Worm (Caenorhabditis elegans): ENCODE results near the gene nspb-12.

nspb-12 gene

DNA sequence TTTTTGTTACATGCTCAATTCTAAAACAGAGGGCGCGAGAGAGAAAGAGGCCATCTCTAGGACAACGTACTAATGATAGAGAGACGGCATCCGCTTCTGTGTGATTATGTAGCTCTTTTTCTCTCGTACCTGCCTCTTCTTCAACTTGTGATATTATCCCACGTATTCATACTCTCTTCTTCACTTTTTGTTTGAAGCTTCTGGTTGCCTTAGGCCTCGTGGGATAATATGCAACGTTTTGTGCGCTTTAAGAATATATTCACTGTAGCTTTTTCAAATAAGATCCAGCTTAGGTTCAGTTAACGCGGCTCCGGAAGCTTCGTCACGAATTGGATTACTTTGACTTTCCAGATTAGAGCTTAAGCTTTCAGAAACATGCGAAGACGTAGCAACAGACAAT, 14.2 kb upstream of the nspb-12 start, which contains the start of the genes F56D2.8 and uev-2:
Gene F56D2.8 (minus strand): TSS at position 101 of the 400 bp plus-strand sequence.
Gene uev-2 (plus strand): TSS at position 360 of the 400 bp plus-strand sequence.
- TF ChIP-seq unc-62 (GFP tag; optimal IDR thresholded peaks at IDR 0.05), result no peak

DNA sequence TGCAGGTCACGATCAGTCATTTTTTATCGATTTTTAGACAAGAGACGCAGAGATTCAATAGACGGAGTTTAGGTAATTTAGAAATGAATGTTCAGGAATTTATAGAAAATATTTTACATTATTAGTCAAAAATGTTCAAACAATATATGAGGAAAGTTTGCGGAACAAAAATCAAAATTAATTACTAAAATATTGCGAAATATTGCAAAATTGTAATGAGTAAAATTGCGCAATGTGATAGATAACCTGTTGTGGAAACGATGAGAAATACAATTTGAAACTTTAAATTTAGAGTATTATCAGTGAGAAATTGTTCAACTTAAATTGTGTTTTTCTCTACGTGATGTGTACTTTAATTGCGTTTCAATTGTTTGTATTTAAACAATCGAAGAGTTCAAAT, 12.5 kb upstream of the nspb-12 start, which contains the start of gene F56D2.5:
Gene F56D2.5 (minus strand): TSS at position 371 of the 400 bp plus-strand sequence.
- no peak for TF ChIP-seq unc-62 (GFP tag; optimal IDR thresholded peaks at IDR 0.05)

ce11 chrIII:5573694-5574093, 5.1 kb upstream of the nspb-12 start, which contains the start of gene molo-1:
Gene molo-1, plus strand, starts transcription at chrIII:5573994.
- no peak for TF ChIP-seq unc-62 (GFP tag; optimal IDR thresholded peaks at IDR 0.05)

DNA sequence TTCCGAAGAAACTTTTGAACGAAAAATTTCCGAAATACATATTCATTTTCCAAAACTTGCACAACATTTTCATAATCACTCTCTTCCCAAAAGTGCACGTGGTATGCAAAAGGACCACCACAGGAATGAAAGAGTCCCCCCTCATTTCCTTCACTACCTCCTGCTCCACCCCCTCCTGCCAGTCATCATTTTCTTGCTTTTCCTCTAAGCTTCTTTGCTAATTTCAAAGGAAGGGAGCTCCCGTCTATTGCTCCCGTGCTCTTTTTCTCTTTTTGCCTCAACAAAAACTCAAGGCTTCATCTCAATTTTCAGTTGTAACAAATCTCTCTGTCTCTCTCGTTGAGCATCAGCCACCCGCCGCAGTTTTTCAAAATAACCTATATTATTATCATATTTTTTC, 4.2 kb upstream of the nspb-12 start:
- no peak for TF ChIP-seq unc-62 (GFP tag; optimal IDR thresholded peaks at IDR 0.05)

- TF ChIP-seq unc-62 (GFP tag; optimal IDR thresholded peaks at IDR 0.05), result no peak
Measured at ce11 chrIII:5570814-5571443, 2.4 kb upstream of the nspb-12 start.

DNA sequence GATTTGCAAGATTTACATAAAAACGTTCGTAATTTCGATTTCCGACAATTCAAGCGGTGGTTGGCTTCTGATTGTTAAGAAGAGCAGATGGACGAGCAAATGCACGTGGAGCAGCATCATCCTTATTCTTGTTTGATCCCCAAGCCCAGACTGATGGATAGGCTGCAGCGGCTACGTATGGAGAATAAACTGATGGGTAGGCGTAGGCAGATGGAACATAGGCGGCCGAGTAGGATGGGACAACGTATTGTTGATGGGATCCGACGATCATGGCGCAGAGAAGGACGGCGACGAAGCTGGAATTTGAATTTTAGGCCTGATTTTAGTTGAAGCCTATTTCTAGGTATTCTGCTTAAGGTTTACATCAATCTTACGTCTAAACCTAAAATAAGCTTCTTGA, 314 bp downstream of the nspb-12 start:
- no peak for TF ChIP-seq unc-62 (GFP tag; optimal IDR thresholded peaks at IDR 0.05)

DNA sequence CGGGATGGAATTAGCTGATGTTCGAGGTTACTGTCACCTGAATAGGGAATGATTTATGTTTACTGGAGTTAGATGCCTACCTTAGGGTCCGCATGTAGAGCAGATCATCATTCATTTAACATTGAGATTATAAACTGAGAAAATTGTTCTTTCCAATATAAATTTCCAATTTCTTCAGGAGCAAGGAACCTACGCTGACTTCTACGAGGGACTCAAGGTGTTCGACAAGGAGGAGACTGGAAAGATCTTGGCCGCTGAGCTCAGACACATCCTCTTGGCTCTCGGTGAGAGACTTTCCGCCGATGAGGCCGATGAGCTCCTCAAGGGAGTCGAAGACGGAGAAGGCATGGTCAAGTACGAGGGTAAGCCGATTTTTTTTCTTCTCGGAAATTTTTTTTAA, 2.1 kb downstream of the nspb-12 start:
- TF ChIP-seq unc-62 (GFP tag; optimal IDR thresholded peaks at IDR 0.05), result no peak

DNA sequence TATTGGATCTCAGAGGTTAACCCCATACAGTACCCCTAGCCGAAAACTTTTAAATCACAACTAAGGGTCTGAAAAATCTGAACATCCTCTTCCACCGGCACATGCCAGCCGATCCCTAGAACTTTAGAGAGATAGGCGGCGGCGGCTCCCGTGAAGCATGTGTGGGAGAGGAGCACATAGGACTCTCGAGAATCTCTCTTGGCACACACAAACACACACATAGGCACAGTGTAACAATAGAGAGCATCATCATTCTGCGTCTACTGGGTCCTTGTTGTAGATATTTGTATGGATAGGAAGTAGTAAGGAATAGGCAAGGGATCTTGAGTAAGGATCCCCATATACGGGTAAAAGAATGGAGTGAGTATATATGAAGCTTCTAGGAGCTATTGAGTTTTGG, 2.9 kb downstream of the nspb-12 start:
- no peak for TF ChIP-seq unc-62 (GFP tag; optimal IDR thresholded peaks at IDR 0.05)

DNA sequence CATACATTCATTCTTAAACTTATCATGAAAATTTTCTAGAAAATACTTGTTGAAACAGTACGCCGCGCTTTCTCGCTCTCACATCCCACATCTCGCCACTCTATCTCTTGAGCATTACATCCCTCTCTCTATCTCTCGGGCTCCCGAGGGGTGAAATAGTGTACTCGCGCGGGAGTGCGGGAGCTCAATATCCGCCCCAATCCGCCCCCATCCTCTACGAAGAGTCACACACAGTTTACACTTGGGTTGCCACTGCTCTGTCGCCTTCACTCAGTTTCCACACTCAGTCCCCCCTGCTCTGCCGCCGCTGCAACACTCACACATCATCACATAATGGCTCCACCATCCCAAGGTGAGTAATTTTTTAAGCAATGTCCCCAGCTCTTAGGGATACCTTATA, 3.8 kb downstream of the nspb-12 start, which contains the start of gene mlc-3:
Gene mlc-3 (plus strand): TSS at position 227 of the 400 bp plus-strand sequence.
- no peak for TF ChIP-seq unc-62 (GFP tag; optimal IDR thresholded peaks at IDR 0.05)

DNA sequence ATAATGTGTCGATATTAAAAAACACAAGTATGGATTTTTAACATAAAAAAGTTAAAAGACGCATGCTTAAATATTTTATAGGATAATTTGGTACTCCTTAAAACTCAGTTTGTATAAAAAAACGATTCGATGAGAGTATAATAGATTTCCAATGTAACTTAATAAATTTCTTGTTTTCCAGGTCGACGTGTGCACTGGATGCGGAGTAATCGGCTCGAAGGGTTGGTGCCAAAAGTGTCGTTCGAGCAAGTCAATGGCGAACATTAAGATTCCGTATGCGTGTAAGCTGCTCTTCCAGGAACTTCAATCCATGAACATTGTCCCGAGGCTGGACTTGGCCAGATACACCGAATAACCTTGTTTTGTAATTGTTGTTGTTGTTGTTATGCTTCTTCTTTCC, 4.3 kb downstream of the nspb-12 start:
- TF ChIP-seq unc-62 (GFP tag; optimal IDR thresholded peaks at IDR 0.05), result no peak

DNA sequence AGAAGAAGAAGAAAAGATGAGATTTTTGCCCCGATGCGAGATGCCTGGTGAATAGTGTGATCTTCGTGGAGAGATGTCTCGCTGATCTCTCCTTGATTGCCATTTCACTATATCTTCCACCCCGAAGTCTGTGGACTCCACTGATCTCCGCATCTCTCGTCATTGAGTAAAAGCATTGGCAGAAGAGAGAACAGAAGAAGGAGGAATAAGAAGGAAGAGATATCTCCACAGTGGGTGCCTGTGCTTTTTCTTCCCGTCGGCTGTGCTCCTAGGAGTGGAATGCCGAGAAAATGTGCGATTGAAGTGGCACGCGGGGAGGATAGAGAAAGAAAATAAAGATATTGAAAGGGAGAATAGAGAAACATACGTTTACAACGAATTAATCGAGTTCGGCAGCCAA, 4.9 kb downstream of the nspb-12 start:
- no peak for TF ChIP-seq unc-62 (GFP tag; optimal IDR thresholded peaks at IDR 0.05)

DNA sequence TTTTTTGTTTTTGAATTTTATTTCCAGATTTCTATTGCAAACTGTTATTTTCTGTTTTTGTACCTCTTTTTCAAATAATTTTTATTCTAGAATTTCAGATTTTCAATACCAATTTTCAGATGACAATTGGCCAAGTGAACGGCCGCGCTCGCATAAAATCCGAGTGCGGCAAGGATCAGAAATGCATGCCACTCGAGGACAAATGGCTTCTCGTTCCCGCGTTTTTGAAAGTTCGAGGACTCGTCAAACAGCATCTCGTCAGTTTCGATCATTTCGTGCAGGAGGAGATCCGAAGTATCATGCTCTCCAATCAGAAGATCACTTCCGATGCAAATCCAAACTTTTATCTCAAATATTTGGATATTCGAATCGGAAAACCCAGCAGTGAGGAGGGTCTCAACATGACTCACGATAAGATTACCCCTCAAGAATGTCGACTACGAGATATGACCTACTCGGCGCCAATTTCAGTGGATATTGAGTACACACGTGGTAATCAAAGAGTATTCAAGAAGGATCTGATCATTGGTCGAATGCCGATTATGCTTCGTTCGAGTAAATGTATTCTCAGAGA, 11.2 kb downstream of the nspb-12 start, which contains the start of gene rpc-2:
Gene rpc-2 (plus strand): TSS at position 120 of the 574 bp plus-strand sequence.
- no peak for TF ChIP-seq unc-62 (GFP tag; optimal IDR thresholded peaks at IDR 0.05)

DNA sequence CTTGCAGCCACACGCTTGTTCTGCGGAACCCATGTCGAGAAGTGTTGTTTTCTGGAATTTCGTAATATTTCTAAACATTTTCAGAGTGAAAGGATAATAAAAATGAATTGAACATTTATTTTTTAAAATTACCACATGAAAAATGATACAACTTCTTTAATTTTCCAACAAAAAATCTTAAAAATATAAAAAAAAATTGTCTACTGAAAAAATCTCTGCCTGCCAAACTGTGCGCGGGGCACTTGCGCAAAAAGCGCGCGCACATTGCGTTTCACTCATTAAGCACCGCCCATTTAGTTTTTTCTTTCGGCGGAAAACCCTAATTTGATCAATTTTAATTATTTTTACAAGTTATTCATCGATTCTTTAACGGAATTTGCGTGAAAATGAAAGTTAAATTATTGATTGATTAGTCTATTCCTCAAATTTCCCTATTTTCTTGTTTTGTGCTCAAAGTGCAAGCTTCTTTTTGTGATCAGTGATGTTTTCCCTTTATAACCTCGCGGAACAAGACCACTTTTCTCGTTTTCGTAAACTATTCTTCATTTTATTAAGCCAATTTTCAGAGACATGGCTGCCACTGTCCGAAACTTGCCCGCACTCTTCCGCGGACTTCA, 13.6 kb downstream of the nspb-12 start, which contains the start of the genes nmad-1 and hach-1:
Gene nmad-1 (minus strand): TSS at position 51 of the 617 bp plus-strand sequence.
Gene hach-1 (plus strand): TSS at position 567 of the 617 bp plus-strand sequence.
- no peak for TF ChIP-seq unc-62 (GFP tag; optimal IDR thresholded peaks at IDR 0.05)

ce11 chrIII:5553098-5553497, 15.5 kb downstream of the nspb-12 start:
- TF ChIP-seq unc-62 (GFP tag; optimal IDR thresholded peaks at IDR 0.05), result no peak

ce11 chrIII:5552072-5552667, 16.4 kb downstream of the nspb-12 start, which contains the start of gene F09F7.6:
Gene F09F7.6, minus strand, starts transcription at chrIII:5552135.
- no peak for TF ChIP-seq unc-62 (GFP tag; optimal IDR thresholded peaks at IDR 0.05)

ce11 chrIII:5550844-5551243, 17.7 kb downstream of the nspb-12 start:
- TF ChIP-seq unc-62 (GFP tag; optimal IDR thresholded peaks at IDR 0.05), result no peak

Data from whole organism, dauer.